Worm (Caenorhabditis elegans) whole organism, midembryonic: ENCODE data around the gene Y7A5A.6.

Experiments
- T22C8.4 ChIP-seq: fragments of 200-800 bp; sonication (Bioruptor generic); IDR thresholded peaks from 2 replicates; pipeline ENCODE4 v1.3.6; 2022; ENCODE audit warnings: missing genetic modification characterization, missing compliant biosample characterization
- flt-1 ChIP-seq: fragments of 200-800 bp; sonication (Bioruptor generic); IDR thresholded peaks from 2 replicates; pipeline ENCODE4 v1.3.6; 2022; ENCODE audit warnings: missing genetic modification characterization, missing compliant biosample characterization
- klf-2 ChIP-seq: fragments of 200-800 bp; sonication (Bioruptor generic); conservative IDR thresholded peaks from 2 replicates; pipeline ENCODE4 v1.3.6; 2022; ENCODE audit warnings: missing genetic modification reagents, missing genetic modification characterization, missing compliant biosample characterization
- ztf-23 ChIP-seq: fragments of 200-800 bp; sonication (Bioruptor generic); IDR thresholded peaks from 2 replicates; pipeline ENCODE4 v1.3.6; 2022; ENCODE audit warnings: missing genetic modification reagents, missing genetic modification characterization, missing compliant biosample characterization
- ztf-29 ChIP-seq: fragments of 200-800 bp; sonication (Bioruptor generic); IDR thresholded peaks from 2 replicates; pipeline ENCODE4 v1.3.6; 2022; ENCODE audit warnings: missing genetic modification reagents, missing genetic modification characterization, missing compliant biosample characterization

ce11 chrX:15771411-15771810 is 28.1 kb downstream of the Y7A5A.6 start, which contains the start of gene Y7A5A.1:
- TF ChIP-seq ztf-29 (no peak), klf-2 (no peak), T22C8.4 (GFP tag; lab: Robert Waterston, UW) (no peak), flt-1 (GFP tag; lab: Robert Waterston, UW) (no peak), ztf-23 (GFP tag; lab: Robert Waterston, UW) (no peak)
